Fruit fly (Drosophila melanogaster) S2 (cell line): ENCODE results near the gene Tbc1d22.

Experiments used
- CG8478 ChIP-seq: fragments of >200 bp; optimal IDR thresholded peaks from 2 replicates; lab custom pipeline; 2018
- CTCF ChIP-seq, 2 experiments: fragments of >200 bp; optimal IDR thresholded peaks; 2 replicates each; lab custom pipeline; 2018

Tbc1d22 gene

DNA sequence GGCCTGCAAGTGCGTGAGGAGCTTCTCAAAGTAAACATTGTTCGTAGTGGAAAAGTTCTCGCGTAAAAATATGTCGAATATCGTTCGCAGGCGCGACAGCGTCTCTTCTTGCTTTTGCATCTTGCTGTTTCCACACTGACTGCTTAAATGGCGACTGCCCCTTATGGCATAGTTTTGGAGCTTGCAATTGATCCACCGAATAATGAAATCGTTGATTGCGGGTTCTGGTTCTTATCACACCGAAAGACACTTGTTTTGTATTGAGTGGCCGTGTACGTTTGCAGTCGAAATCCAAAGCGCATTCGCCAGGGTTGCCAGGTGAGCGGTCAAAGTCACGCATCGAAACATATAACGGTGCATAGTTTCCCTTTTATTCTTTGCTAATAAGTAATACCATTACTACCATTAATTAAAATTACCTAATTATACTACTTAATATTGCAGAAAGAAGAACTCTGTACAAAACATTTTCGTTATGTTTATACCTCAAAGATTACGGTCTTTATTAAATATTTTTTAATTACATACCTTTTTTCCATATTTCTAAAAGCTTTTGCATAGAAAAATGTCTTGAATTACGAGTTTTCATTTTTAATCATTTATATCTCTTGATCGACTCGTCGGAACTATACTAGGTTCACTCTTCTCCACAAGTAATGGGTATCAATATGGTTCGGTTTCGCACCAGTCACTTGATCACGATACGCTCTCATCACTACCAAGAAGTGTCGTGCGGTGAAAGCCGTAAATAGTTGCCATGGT lies at the start of gene Tbc1d22, which contains the start of gene CG7044:
Tbc1d22 (plus strand) TSS at position 747 of the 762 bp plus-strand sequence.
CG7044 (minus strand) TSS at position 266 of the 762 bp plus-strand sequence.
- TF ChIP-seq CG8478, result no peak
- TF ChIP-seq CTCF (optimal IDR thresholded peaks at IDR 0.05; lab: Kevin White, UChicago), result no peak

- TF ChIP-seq CTCF (optimal IDR thresholded peaks at IDR 0.05; lab: Kevin White, UChicago) (no peak), CG8478 (no peak)
Observed at dm6 chr3R:21057519-21057918, 44.5 kb upstream of the Tbc1d22 start.

- TF ChIP-seq CTCF (optimal IDR thresholded peaks at IDR 0.05; lab: Kevin White, UChicago) (no peak), CG8478 (no peak)
Observed at dm6 chr3R:21059486-21060356, 42.3 kb upstream of the Tbc1d22 start.

dm6 chr3R:21060430-21061245 lies 41.4 kb upstream of the Tbc1d22 start, which contains the start of gene Mvl:
Gene Mvl (minus strand): TSS chr3R:21060800.
- TF ChIP-seq CG8478, result no peak
- peak; percentile 5 to 35 for TF ChIP-seq CTCF (optimal IDR thresholded peaks at IDR 0.05; lab: Kevin White, UChicago)

DNA sequence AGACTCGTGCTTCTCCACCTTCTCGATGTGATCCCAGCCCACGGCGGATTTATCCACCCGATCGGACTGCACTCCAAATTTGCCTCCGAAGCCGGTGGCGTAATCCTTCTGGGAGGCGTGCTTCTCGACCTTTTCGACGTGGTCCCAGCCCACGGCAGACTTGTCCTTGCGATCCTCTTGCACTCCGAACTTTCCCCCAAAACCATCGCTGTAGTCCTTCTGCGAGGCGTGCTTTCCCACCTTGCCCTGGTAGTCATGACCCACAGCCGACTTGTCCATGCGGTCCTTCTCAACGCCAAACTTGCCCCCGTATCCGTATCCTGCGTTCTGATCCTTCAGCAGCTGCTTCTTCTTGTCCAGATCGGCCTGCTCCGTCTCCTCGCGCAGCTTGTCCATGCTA lies 38.6 kb upstream of the Tbc1d22 start:
- TF ChIP-seq CG8478 (no peak), CTCF (optimal IDR thresholded peaks at IDR 0.05; lab: Kevin White, UChicago) (no peak)

dm6 chr3R:21064000-21064924 lies 37.7 kb upstream of the Tbc1d22 start, which contains the start of gene Cortactin:
Gene Cortactin (minus strand): TSS chr3R:21064471.
- TF ChIP-seq CG8478 (no peak), CTCF (optimal IDR thresholded peaks at IDR 0.05; lab: Kevin White, UChicago) (peak in 1 of 2 experiments; percentile 47)

- TF ChIP-seq CG8478, result no peak
- peak in 1 of 2 experiments; percentile 22 for TF ChIP-seq CTCF (optimal IDR thresholded peaks at IDR 0.05; lab: Kevin White, UChicago)
Observed at dm6 chr3R:21065010-21065695, 36.8 kb upstream of the Tbc1d22 start, which contains the start of gene AnxB9. Gene AnxB9 (plus strand): TSS chr3R:21065241.

- no peak for TF ChIP-seq CG8478
- TF ChIP-seq CTCF (optimal IDR thresholded peaks at IDR 0.05; lab: Kevin White, UChicago), result no peak
Observed at dm6 chr3R:21065696-21066080, 36.3 kb upstream of the Tbc1d22 start.

DNA sequence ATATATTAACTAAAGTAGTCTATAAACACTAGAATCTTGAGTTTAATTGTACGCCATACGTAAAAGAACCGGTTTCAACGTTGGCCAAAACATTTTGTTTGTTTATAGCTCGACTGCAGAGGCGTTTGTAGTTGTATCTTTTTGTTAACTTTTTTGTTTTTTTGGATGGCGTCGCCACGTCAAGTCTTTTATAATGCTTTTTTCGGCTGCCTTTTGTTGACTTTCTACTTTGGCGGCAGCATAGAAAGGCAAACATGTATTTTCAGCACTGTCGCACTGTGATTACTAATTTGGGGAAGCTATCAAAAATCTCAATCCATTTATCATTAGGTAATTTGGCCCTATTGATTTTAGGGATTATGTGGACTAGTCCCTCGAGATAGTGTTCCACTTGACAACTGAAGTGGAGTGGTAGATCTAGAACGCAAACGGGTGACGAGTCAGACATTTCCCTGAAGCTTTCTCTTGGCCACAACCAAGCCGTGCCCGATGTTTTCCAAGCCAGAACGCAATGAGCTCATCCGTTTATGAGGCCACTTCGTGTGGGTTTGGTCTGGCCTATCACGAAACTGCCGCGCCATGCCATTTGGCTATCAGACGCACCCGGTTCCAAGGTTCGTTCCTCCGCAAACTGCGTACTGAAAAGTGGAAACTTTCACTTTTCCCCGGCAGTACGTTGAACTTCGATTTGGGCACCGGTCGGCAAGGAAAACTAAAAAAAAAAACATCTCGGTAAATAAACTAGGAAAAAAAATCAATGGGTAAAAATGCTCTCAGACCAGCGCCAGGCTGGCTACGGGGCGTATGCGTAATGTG lies 35.3 kb upstream of the Tbc1d22 start:
- TF ChIP-seq CG8478, result no peak
- no peak for TF ChIP-seq CTCF (optimal IDR thresholded peaks at IDR 0.05; lab: Kevin White, UChicago)

DNA sequence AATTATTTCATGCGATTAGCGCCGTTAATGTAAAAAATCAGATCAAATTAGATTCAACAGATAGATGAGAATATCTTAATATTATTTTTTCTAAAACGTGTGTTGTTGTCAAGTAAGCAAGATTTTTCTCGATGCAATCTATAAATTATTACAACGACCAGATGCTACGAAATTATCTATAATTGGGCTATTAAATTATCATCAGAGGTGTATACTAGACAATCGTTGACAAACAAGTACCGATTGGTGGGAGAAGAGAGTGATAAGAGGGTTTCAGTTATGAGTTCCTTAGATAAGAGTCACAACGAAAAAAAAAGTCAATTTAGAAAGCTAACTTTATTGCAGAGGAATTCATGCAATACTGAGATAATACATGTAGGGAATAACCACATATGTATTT lies 34.5 kb upstream of the Tbc1d22 start:
- no peak for TF ChIP-seq CTCF (optimal IDR thresholded peaks at IDR 0.05; lab: Kevin White, UChicago)
- no peak for TF ChIP-seq CG8478

dm6 chr3R:21069742-21070141 lies 32.3 kb upstream of the Tbc1d22 start:
- TF ChIP-seq CG8478, result no peak
- peak in 1 of 2 experiments; percentile 2 for TF ChIP-seq CTCF (optimal IDR thresholded peaks at IDR 0.05; lab: Kevin White, UChicago)

dm6 chr3R:21071312-21071711 lies 30.7 kb upstream of the Tbc1d22 start:
- no peak for TF ChIP-seq CTCF (optimal IDR thresholded peaks at IDR 0.05; lab: Kevin White, UChicago)
- no peak for TF ChIP-seq CG8478
